Worm (Caenorhabditis elegans) whole organism, L2 larva: ENCODE data around the gene trpp-3.

Experiments
- F13H6.1 ChIP-seq: sonication (generic microtip); optimal IDR thresholded peaks from 2 replicates; lab custom pipeline; 2016; ENCODE audit warnings: missing genetic modification characterization, missing compliant biosample characterization
- R02D3.7 ChIP-seq: fragments of 150-350 bp; optimal IDR thresholded peaks from 2 replicates; lab custom pipeline; 2014; ENCODE audit warnings: missing biosample characterization, missing genetic modification characterization
- aly-2 ChIP-seq: fragments of 150-350 bp; optimal IDR thresholded peaks from 2 replicates; lab custom pipeline; 2014; ENCODE audit warnings: missing biosample characterization, missing genetic modification characterization
- dmd-4 ChIP-seq: sonication (generic microtip); optimal IDR thresholded peaks from 2 replicates; lab custom pipeline; 2017; ENCODE audit warnings: missing biosample characterization, missing genetic modification characterization
- gmeb-1 ChIP-seq: fragments of 150-350 bp; optimal IDR thresholded peaks from 2 replicates; lab custom pipeline; 2014; ENCODE audit warnings: missing biosample characterization, missing genetic modification characterization
- lsy-2 ChIP-seq, 2 experiments: fragments of 150-350 bp in 1 of 2; sonication (generic microtip) in 1 of 2; optimal IDR thresholded peaks; 2 replicates each; lab custom pipeline; 2014 to 2017; ENCODE audit warnings: missing biosample characterization in 2 of 2, missing genetic modification characterization in 2 of 2
- nhr-11 ChIP-seq: fragments of 150-350 bp; optimal IDR thresholded peaks from 2 replicates; lab custom pipeline; 2014; ENCODE audit warnings: missing biosample characterization, missing genetic modification characterization
- nhr-23 ChIP-seq: fragments of 150-350 bp; optimal IDR thresholded peaks from 2 replicates; lab custom pipeline; 2014; ENCODE audit warnings: missing biosample characterization, missing genetic modification reagents, missing genetic modification characterization
- nhr-25 ChIP-seq: fragments of 150-350 bp; sonication (generic microtip); optimal IDR thresholded peaks from 3 replicates; lab custom pipeline; 2014; ENCODE audit warnings: missing biosample characterization, missing genetic modification characterization
- nhr-77 ChIP-seq: fragments of 150-350 bp; optimal IDR thresholded peaks from 2 replicates; lab custom pipeline; 2014; ENCODE audit warnings: missing biosample characterization, missing genetic modification characterization
- sma-3 ChIP-seq: sonication (generic microtip); optimal IDR thresholded peaks from 2 replicates; lab custom pipeline; 2016; ENCODE audit warnings: missing genetic modification reagents, missing genetic modification characterization, missing compliant biosample characterization
- snpc-4 ChIP-seq: fragments of 150-350 bp; optimal IDR thresholded peaks from 2 replicates; lab custom pipeline; 2014; ENCODE audit warnings: missing biosample characterization, missing genetic modification characterization
- unc-39 ChIP-seq: fragments of 150-350 bp; optimal IDR thresholded peaks from 2 replicates; lab custom pipeline; 2014; ENCODE audit warnings: missing biosample characterization, missing genetic modification characterization
- ztf-1 ChIP-seq: fragments of 200-800 bp; sonication (Bioruptor generic); conservative IDR thresholded peaks from 2 replicates; pipeline ENCODE4 v1.3.6; 2022; ENCODE audit warnings: missing genetic modification characterization, missing compliant biosample characterization

- TF ChIP-seq R02D3.7 (no peak), snpc-4 (tag; lab: Kevin White, UChicago) (no peak), nhr-11 (tag; lab: Kevin White, UChicago) (no peak), nhr-23 (no peak), dmd-4 (tag; lab: Kevin White, UChicago) (no peak), nhr-25 (tag; lab: Kevin White, UChicago) (no peak), sma-3 (no peak), aly-2 (tag; lab: Kevin White, UChicago) (no peak), F13H6.1 (tag; lab: Kevin White, UChicago) (no peak), unc-39 (tag; lab: Kevin White, UChicago) (no peak), gmeb-1 (peak; percentile 72), nhr-77 (tag; lab: Kevin White, UChicago) (no peak), ztf-1 (GFP tag; lab: Robert Waterston, UW) (no peak), lsy-2 (tag; optimal IDR thresholded peaks at IDR 0.05; lab: Kevin White, UChicago) (peak in 1 of 2 experiments; percentile 48)
These were observed 45.5 kb downstream of the trpp-3 start for ce11 chrIII:9570869-9571268.
